Worm (Caenorhabditis elegans) whole organism, young adult: Measurements from ENCODE around the gene srab-24.

Experiments
- B0019.2 ChIP-seq: fragments of 200-800 bp; sonication (Bioruptor generic); conservative IDR thresholded peaks from 2 replicates; pipeline ENCODE4 v1.3.6; 2022; ENCODE audit warnings: missing genetic modification reagents, missing genetic modification characterization, missing compliant biosample characterization
- F55B11.4 ChIP-seq: sonication (generic microtip); optimal IDR thresholded peaks from 2 replicates; lab custom pipeline; 2016; ENCODE audit warnings: missing compliant biosample characterization, missing genetic modification characterization, borderline replicate concordance; ENCODE audit not compliant: insufficient read depth
- K11D2.4 ChIP-seq: fragments of 200-800 bp; sonication (Bioruptor generic); IDR thresholded peaks from 2 replicates; pipeline ENCODE4 v1.3.6; 2022; ENCODE audit warnings: missing genetic modification reagents, missing genetic modification characterization, missing compliant biosample characterization
- K12H6.12 ChIP-seq: fragments of 200-800 bp; sonication (Bioruptor generic); optimal IDR thresholded peaks from 2 replicates; lab custom pipeline; 2018; ENCODE audit warnings: mild to moderate bottlenecking, missing genetic modification characterization, missing compliant biosample characterization
- aptf-3 ChIP-seq: fragments of 200-800 bp; sonication (Bioruptor generic); IDR thresholded peaks from 2 replicates; pipeline ENCODE4 v1.3.6; 2022; ENCODE audit warnings: missing genetic modification characterization, missing compliant biosample characterization
- bed-2 ChIP-seq: fragments of 200-800 bp; sonication (Bioruptor generic); IDR thresholded peaks from 2 replicates; pipeline ENCODE4 v1.3.6; 2022; ENCODE audit warnings: missing genetic modification reagents, missing genetic modification characterization, missing compliant biosample characterization
- cebp-2 ChIP-seq: fragments of 200-800 bp; sonication (Bioruptor generic); IDR thresholded peaks from 2 replicates; pipeline ENCODE4 v1.3.6; 2022; ENCODE audit warnings: missing genetic modification characterization, missing compliant biosample characterization
- ceh-100 ChIP-seq: fragments of 200-800 bp; sonication (Bioruptor generic); IDR thresholded peaks from 2 replicates; pipeline ENCODE4 v1.3.6; 2022; ENCODE audit warnings: missing genetic modification reagents, missing genetic modification characterization, missing compliant biosample characterization
- dpl-1 ChIP-seq: fragments of 150-350 bp; optimal IDR thresholded peaks from 2 replicates; lab custom pipeline; 2014; ENCODE audit warnings: missing biosample characterization, missing genetic modification reagents, missing genetic modification characterization
- efl-1 ChIP-seq: fragments of 150-350 bp; optimal IDR thresholded peaks from 2 replicates; lab custom pipeline; 2014; ENCODE audit warnings: missing biosample characterization, missing genetic modification reagents, missing genetic modification characterization
- hmg-20 ChIP-seq: fragments of 200-800 bp; sonication (Bioruptor generic); IDR thresholded peaks from 2 replicates; pipeline ENCODE4 v1.3.6; 2022; ENCODE audit warnings: missing genetic modification reagents, missing genetic modification characterization, missing compliant biosample characterization
- lir-1 ChIP-seq: fragments of 200-800 bp; sonication (Bioruptor generic); conservative IDR thresholded peaks from 2 replicates; pipeline ENCODE4 v1.3.6; 2022; ENCODE audit warnings: missing genetic modification reagents, missing genetic modification characterization, missing compliant biosample characterization
- madf-6 ChIP-seq: fragments of 200-800 bp; sonication (Bioruptor generic); IDR thresholded peaks from 2 replicates; pipeline ENCODE4 v1.3.6; 2022; ENCODE audit warnings: missing genetic modification reagents, missing genetic modification characterization, missing compliant biosample characterization
- madf-8 ChIP-seq: fragments of 200-800 bp; sonication (Bioruptor generic); conservative IDR thresholded peaks from 2 replicates; pipeline ENCODE4 v1.3.6; 2022; ENCODE audit warnings: missing genetic modification reagents, missing genetic modification characterization, missing compliant biosample characterization
- mcd-1 ChIP-seq: fragments of 200-800 bp; sonication (Bioruptor generic); IDR thresholded peaks from 2 replicates; pipeline ENCODE4 v1.3.6; 2022; ENCODE audit warnings: missing genetic modification reagents, missing genetic modification characterization, missing compliant biosample characterization
- snpc-1.1 ChIP-seq: sonication (generic microtip); optimal IDR thresholded peaks from 2 replicates; lab custom pipeline; 2017; ENCODE audit warnings: missing genetic modification characterization, mild to moderate bottlenecking, missing compliant biosample characterization, antibody characterized with exemption, moderate library complexity, missing genotype, missing genetic modification reagents; ENCODE audit not compliant: insufficient read depth
- snpc-4 ChIP-seq, 5 experiments: fragments of 150-350 bp in 1 of 5; sonication (generic microtip) in 4 of 5; optimal IDR thresholded peaks; 2 replicates each; lab custom pipeline; 2014 to 2018; ENCODE audit warnings: missing genetic modification characterization in 5 of 5, missing biosample characterization in 3 of 5, antibody characterized with exemption in 2 of 5, mild to moderate bottlenecking in 2 of 5, missing compliant biosample characterization in 2 of 5, missing genotype in 2 of 5, moderate library complexity in 2 of 5, missing genetic modification reagents in 1 of 5
- ztf-25 ChIP-seq: fragments of 200-800 bp; sonication (Bioruptor generic); IDR thresholded peaks from 2 replicates; pipeline ENCODE4 v1.3.6; 2022; ENCODE audit warnings: missing genetic modification reagents, missing genetic modification characterization, missing compliant biosample characterization
- ztf-26 ChIP-seq: sonication (generic microtip); optimal IDR thresholded peaks from 2 replicates; lab custom pipeline; 2017; ENCODE audit warnings: missing genetic modification characterization, missing compliant biosample characterization
- ztf-3 ChIP-seq: fragments of 200-800 bp; sonication (Bioruptor generic); optimal IDR thresholded peaks from 2 replicates; lab custom pipeline; 2018; ENCODE audit warnings: mild to moderate bottlenecking, missing genetic modification characterization, missing compliant biosample characterization

srab-24 gene

DNA sequence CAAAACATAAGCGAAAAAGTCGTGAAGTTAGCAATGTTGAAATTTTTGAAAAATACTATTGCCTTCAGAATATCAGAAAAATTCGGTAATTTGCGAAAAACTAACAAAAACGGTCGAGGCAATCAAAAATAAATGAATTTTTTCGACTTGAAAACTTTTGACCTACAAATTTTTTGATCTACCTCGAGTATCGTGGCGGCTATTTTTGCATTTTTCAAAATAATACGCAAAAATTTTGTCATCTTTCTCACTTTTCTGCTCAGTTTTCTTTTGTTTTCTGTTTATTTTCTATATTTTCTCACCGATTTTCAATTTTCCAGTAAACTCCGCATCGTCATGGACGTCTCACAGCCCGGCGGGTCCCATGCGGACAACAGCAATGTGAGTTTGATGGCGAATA is 34.2 kb downstream of the srab-24 start (continued):
- TF ChIP-seq madf-8 (GFP tag; lab: Robert Waterston, UW) (0 out of 2 replicates have a peak, but pooled peaks have one; percentile 5), ztf-3 (no peak)

DNA sequence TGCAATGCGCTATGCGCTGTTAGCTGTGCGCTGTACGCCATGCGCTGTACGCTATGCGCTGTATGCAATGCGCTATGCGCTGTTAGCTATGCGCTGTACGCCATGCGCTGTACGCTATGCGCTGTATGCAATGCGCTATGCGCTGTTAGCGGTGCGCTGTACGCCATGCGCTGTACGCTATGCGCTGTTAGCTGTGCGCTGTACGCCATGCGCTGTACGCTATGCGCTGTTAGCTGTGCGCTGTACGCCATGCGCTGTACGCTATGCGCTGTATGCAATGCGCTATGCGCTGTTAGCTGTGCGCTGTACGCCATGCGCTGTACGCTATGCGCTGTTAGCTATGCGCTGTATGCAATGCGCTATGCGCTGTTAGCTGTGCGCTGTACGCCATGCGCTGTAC is 41.6 kb downstream of the srab-24 start:
- TF ChIP-seq cebp-2 (GFP tag; lab: Robert Waterston, UW) = 0 out of 2 replicates have a peak, but pooled peaks have one; percentile 31

ce11 chrIV:14203162-14203561 is 46.9 kb downstream of the srab-24 start, which contains the start of gene F02H6.3:
F02H6.3 (plus strand) TSS chrIV:14203427.
- TF ChIP-seq madf-6 (peak; percentile 66), madf-8 (GFP tag; lab: Robert Waterston, UW) (peak; percentile 22; the same call in 1 of the 2 replicates), dpl-1 (peak; percentile 17), ztf-26 (tag; lab: Kevin White, UChicago) (no peak), ztf-25 (no peak), lir-1 (GFP tag; lab: Robert Waterston, UW) (no peak), efl-1 (peak; percentile 73), K12H6.12 (tag; lab: Kevin White, UChicago) (no peak), mcd-1 (GFP tag; lab: Robert Waterston, UW) (no peak), hmg-20 (no peak), ztf-3 (no peak), F55B11.4 (no peak), snpc-4 (GFP tag; optimal IDR thresholded peaks at IDR 0.05; lab: Kevin White, UChicago) (no peak), snpc-4 (tag; optimal IDR thresholded peaks at IDR 0.05; lab: Kevin White, UChicago) (peak in 1 of 4 experiments; percentile 3), aptf-3 (GFP tag; lab: Robert Waterston, UW) (no peak), ceh-100 (no peak), K11D2.4 (no peak), snpc-1.1 (tag; lab: Kevin White, UChicago) (no peak)
- TF ChIP-seq, all 124 proteins: peak for 5

DNA sequence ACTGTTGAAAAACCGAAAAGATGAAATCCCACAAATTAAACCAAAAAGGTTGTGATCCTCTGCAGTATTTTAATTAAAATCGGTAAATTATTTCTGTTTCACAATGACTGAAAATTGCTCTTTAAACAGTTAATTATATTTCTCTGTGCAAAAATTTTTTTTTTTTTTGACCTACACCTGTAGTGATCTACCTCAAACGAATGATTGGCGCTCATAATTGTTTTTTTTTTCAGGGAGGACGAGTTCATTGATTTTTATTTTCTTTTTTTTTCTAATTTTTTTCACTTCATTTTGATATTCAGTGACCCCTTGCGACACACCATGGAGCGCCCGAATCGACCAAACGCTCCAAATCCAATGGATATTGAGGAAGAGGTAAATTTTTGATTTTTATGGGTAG is 53.8 kb downstream of the srab-24 start, which contains the start of gene F02H6.2:
Gene F02H6.2, plus strand, starts transcription at position 301 of the 400 bp plus-strand sequence.
- TF ChIP-seq efl-1 (peak; percentile 49), B0019.2 (GFP tag; lab: Robert Waterston, UW) (no peak), snpc-4 (GFP tag; optimal IDR thresholded peaks at IDR 0.05; lab: Kevin White, UChicago) (no peak), snpc-4 (tag; optimal IDR thresholded peaks at IDR 0.05; lab: Kevin White, UChicago) (peak in 1 of 4 experiments; percentile 29), dpl-1 (peak; percentile 15), bed-2 (GFP tag; lab: Robert Waterston, UW) (no peak), madf-6 (peak; percentile 49; the same call in 1 of the 2 replicates)
- TF ChIP-seq, all 124 proteins: peak for 4
